Worm (Caenorhabditis elegans) whole organism, late embryonic: ENCODE measurements around the gene str-233.

Experiments
- C38D4.7 ChIP-seq: fragments of 200-800 bp; sonication (Bioruptor generic); optimal IDR thresholded peaks from 2 replicates; lab custom pipeline; 2018; ENCODE audit warnings: mild to moderate bottlenecking, missing genetic modification characterization, moderate library complexity, missing compliant biosample characterization
- K09A11.1 ChIP-seq: sonication (generic microtip); optimal IDR thresholded peaks from 2 replicates; lab custom pipeline; 2017; ENCODE audit warnings: antibody characterized with exemption, mild to moderate bottlenecking, missing genetic modification characterization, missing compliant biosample characterization; ENCODE audit not compliant: insufficient read depth
- T23F11.4 ChIP-seq: fragments of 200-800 bp; sonication (Bioruptor generic); optimal IDR thresholded peaks from 2 replicates; lab custom pipeline; 2018; ENCODE audit warnings: mild to moderate bottlenecking, missing genetic modification characterization, missing compliant biosample characterization
- Y22D7AL.16 ChIP-seq: sonication (generic microtip); optimal IDR thresholded peaks from 2 replicates; lab custom pipeline; 2016; ENCODE audit warnings: missing genetic modification characterization, missing compliant biosample characterization
- ceh-18 ChIP-seq: sonication (generic microtip); optimal IDR thresholded peaks from 2 replicates; lab custom pipeline; 2016; ENCODE audit warnings: missing genetic modification characterization, missing compliant biosample characterization
- ceh-2 ChIP-seq: sonication (generic microtip); optimal IDR thresholded peaks from 2 replicates; lab custom pipeline; 2016; ENCODE audit warnings: missing genotype, missing genetic modification characterization, missing compliant biosample characterization
- ceh-24 ChIP-seq: sonication (generic microtip); optimal IDR thresholded peaks from 2 replicates; lab custom pipeline; 2016; ENCODE audit warnings: mild to moderate bottlenecking, missing genetic modification characterization, missing compliant biosample characterization
- ceh-30 ChIP-seq: fragments of 150-350 bp; optimal IDR thresholded peaks from 2 replicates; lab custom pipeline; 2014; ENCODE audit warnings: missing biosample characterization, missing genetic modification characterization
- ceh-45 ChIP-seq: fragments of 200-800 bp; sonication (Bioruptor generic); IDR thresholded peaks from 2 replicates; pipeline ENCODE4 v1.3.6; 2022; ENCODE audit warnings: missing genetic modification reagents, missing genetic modification characterization, missing compliant biosample characterization
- ceh-48 ChIP-seq: sonication (generic microtip); optimal IDR thresholded peaks from 2 replicates; lab custom pipeline; 2016; ENCODE audit warnings: missing genetic modification characterization, inconsistent platforms, missing compliant biosample characterization
- ceh-6 ChIP-seq: fragments of 200-800 bp; sonication (Bioruptor generic); optimal IDR thresholded peaks from 2 replicates; lab custom pipeline; 2018; ENCODE audit warnings: mild to moderate bottlenecking, missing genetic modification characterization, missing compliant biosample characterization
- ceh-9 ChIP-seq: sonication (generic microtip); optimal IDR thresholded peaks from 2 replicates; lab custom pipeline; 2016; ENCODE audit warnings: mild to moderate bottlenecking, missing genetic modification characterization, inconsistent platforms, missing compliant biosample characterization
- che-1 ChIP-seq: sonication (generic microtip); optimal IDR thresholded peaks from 2 replicates; lab custom pipeline; 2016; ENCODE audit warnings: mild to moderate bottlenecking, missing genetic modification characterization, missing compliant biosample characterization
- elt-2 ChIP-seq: sonication (generic microtip); optimal IDR thresholded peaks from 2 replicates; lab custom pipeline; 2016; ENCODE audit warnings: missing genetic modification reagents, missing genetic modification characterization, missing compliant biosample characterization
- ets-4 ChIP-seq: sonication (generic microtip); optimal IDR thresholded peaks from 2 replicates; lab custom pipeline; 2016; ENCODE audit warnings: missing genetic modification characterization, missing compliant biosample characterization
- eyg-1 ChIP-seq: sonication (generic microtip); optimal IDR thresholded peaks from 2 replicates; lab custom pipeline; 2016; ENCODE audit warnings: missing genotype, missing genetic modification characterization, missing compliant biosample characterization
- fkh-6 ChIP-seq: sonication (generic microtip); optimal IDR thresholded peaks from 2 replicates; lab custom pipeline; 2016; ENCODE audit warnings: missing genetic modification characterization, missing compliant biosample characterization
- gmeb-2 ChIP-seq: sonication (generic microtip); optimal IDR thresholded peaks from 2 replicates; lab custom pipeline; 2016; ENCODE audit warnings: missing genetic modification characterization, inconsistent platforms, missing compliant biosample characterization
- hlh-13 ChIP-seq: fragments of 200-800 bp; sonication (Bioruptor generic); optimal IDR thresholded peaks from 2 replicates; lab custom pipeline; 2018; ENCODE audit warnings: mild to moderate bottlenecking, missing genetic modification characterization, missing compliant biosample characterization
- hlh-15 ChIP-seq: sonication (generic microtip); optimal IDR thresholded peaks from 2 replicates; lab custom pipeline; 2016; ENCODE audit warnings: missing genetic modification characterization, missing compliant biosample characterization
- hlh-30 ChIP-seq: sonication (generic microtip); optimal IDR thresholded peaks from 2 replicates; lab custom pipeline; 2017; ENCODE audit warnings: antibody characterized with exemption, missing genetic modification characterization, missing compliant biosample characterization; ENCODE audit not compliant: insufficient read depth
- hlh-8 ChIP-seq: sonication (generic microtip); optimal IDR thresholded peaks from 2 replicates; lab custom pipeline; 2016; ENCODE audit warnings: missing genotype, missing genetic modification characterization, missing compliant biosample characterization
- lim-6 ChIP-seq: sonication (generic microtip); optimal IDR thresholded peaks from 2 replicates; lab custom pipeline; 2016; ENCODE audit warnings: missing genetic modification characterization, missing compliant biosample characterization
- lin-11 ChIP-seq: fragments of 200-800 bp; sonication (Bioruptor generic); optimal IDR thresholded peaks from 2 replicates; lab custom pipeline; 2018; ENCODE audit warnings: mild to moderate bottlenecking, missing genetic modification characterization, missing compliant biosample characterization
- madf-2 ChIP-seq: sonication (generic microtip); optimal IDR thresholded peaks from 2 replicates; lab custom pipeline; 2017; ENCODE audit warnings: missing genetic modification characterization, missing compliant biosample characterization
- mec-3 ChIP-seq: sonication (generic microtip); optimal IDR thresholded peaks from 2 replicates; lab custom pipeline; 2016; ENCODE audit warnings: borderline replicate concordance, missing genetic modification characterization, missing compliant biosample characterization
- nfya-1 ChIP-seq: sonication (generic microtip); optimal IDR thresholded peaks from 2 replicates; lab custom pipeline; 2017; ENCODE audit warnings: missing genetic modification characterization, mild to moderate bottlenecking, missing compliant biosample characterization, antibody characterized with exemption, moderate library complexity
- nhr-11 ChIP-seq: fragments of 150-350 bp; optimal IDR thresholded peaks from 2 replicates; lab custom pipeline; 2014; ENCODE audit warnings: missing biosample characterization, missing genetic modification characterization
- nhr-232 ChIP-seq: sonication (generic microtip); optimal IDR thresholded peaks from 2 replicates; lab custom pipeline; 2016; ENCODE audit warnings: missing genetic modification characterization, missing compliant biosample characterization
- pag-3 ChIP-seq: sonication (generic microtip); optimal IDR thresholded peaks from 2 replicates; lab custom pipeline; 2016; ENCODE audit warnings: missing compliant biosample characterization, missing genetic modification characterization, borderline replicate concordance
- pat-9 ChIP-seq: fragments of 200-800 bp; sonication (Bioruptor generic); optimal IDR thresholded peaks from 2 replicates; lab custom pipeline; 2018; ENCODE audit warnings: mild to moderate bottlenecking, missing genetic modification characterization, moderate library complexity, missing compliant biosample characterization
- pax-1 ChIP-seq: fragments of 150-350 bp; optimal IDR thresholded peaks from 2 replicates; lab custom pipeline; 2014; ENCODE audit warnings: missing biosample characterization, missing genetic modification characterization
- pha-2 ChIP-seq: sonication (generic microtip); optimal IDR thresholded peaks from 2 replicates; lab custom pipeline; 2017; ENCODE audit warnings: mild to moderate bottlenecking, missing genetic modification characterization, missing compliant biosample characterization
- sdc-2 ChIP-seq: sonication (generic microtip); optimal IDR thresholded peaks from 2 replicates; lab custom pipeline; 2016; ENCODE audit warnings: missing genotype, missing genetic modification characterization, missing compliant biosample characterization
- sox-4 ChIP-seq: sonication (generic microtip); optimal IDR thresholded peaks from 2 replicates; lab custom pipeline; 2017; ENCODE audit warnings: mild to moderate bottlenecking, missing genetic modification characterization, inconsistent platforms, missing compliant biosample characterization
- syd-9 ChIP-seq: sonication (generic microtip); optimal IDR thresholded peaks from 2 replicates; lab custom pipeline; 2016; ENCODE audit warnings: mild to moderate bottlenecking, missing genetic modification characterization, moderate library complexity, missing compliant biosample characterization
- ttx-3 ChIP-seq: sonication (generic microtip); optimal IDR thresholded peaks from 2 replicates; lab custom pipeline; 2016; ENCODE audit warnings: missing genetic modification reagents, missing genetic modification characterization, missing compliant biosample characterization
- unc-55 ChIP-seq: sonication (generic microtip); optimal IDR thresholded peaks from 2 replicates; lab custom pipeline; 2017; ENCODE audit warnings: missing biosample characterization, missing genetic modification reagents, missing genetic modification characterization

str-233 gene

ce11 chrV:16009564-16009963 is at the start of gene str-233:
Gene str-233, minus strand, starts transcription at chrV:16009664.
- TF ChIP-seq ceh-2 (tag; lab: Kevin White, UChicago) (no peak), hlh-15 (tag; lab: Kevin White, UChicago) (no peak), hlh-8 (no peak), syd-9 (tag; lab: Kevin White, UChicago) (no peak), pax-1 (no peak), pha-2 (tag; lab: Kevin White, UChicago) (no peak), lin-11 (no peak), unc-55 (no peak), lim-6 (no peak), ceh-24 (tag; lab: Kevin White, UChicago) (no peak), ceh-48 (tag; lab: Kevin White, UChicago) (no peak), ets-4 (no peak), ttx-3 (tag; lab: Kevin White, UChicago) (no peak), fkh-6 (no peak), elt-2 (tag; lab: Kevin White, UChicago) (no peak), ceh-30 (no peak), gmeb-2 (no peak), madf-2 (tag; lab: Kevin White, UChicago) (no peak)

ce11 chrV:16058872-16059271 is 49.4 kb upstream of the str-233 start, which contains the start of gene F14H3.6:
Gene F14H3.6, minus strand, starts transcription at chrV:16058893.
- TF ChIP-seq sox-4 (no peak), mec-3 (tag; lab: Kevin White, UChicago) (no peak), madf-2 (tag; lab: Kevin White, UChicago) (no peak), nfya-1 (tag; lab: Kevin White, UChicago) (no peak), sdc-2 (tag; lab: Kevin White, UChicago) (no peak), K09A11.1 (tag; lab: Kevin White, UChicago) (no peak), C38D4.7 (no peak), ceh-2 (tag; lab: Kevin White, UChicago) (no peak), ets-4 (no peak), hlh-13 (no peak), eyg-1 (no peak)

- TF ChIP-seq ceh-9 (tag; lab: Kevin White, UChicago), result no peak
- no peak for TF ChIP-seq pag-3 (tag; lab: Kevin White, UChicago)
- no peak for TF ChIP-seq ceh-48 (tag; lab: Kevin White, UChicago)
- TF ChIP-seq nhr-232, result no peak
- TF ChIP-seq Y22D7AL.16 (tag; lab: Kevin White, UChicago), result no peak
- no peak for TF ChIP-seq T23F11.4 (GFP tag; lab: Kevin White, UChicago)
- no peak for TF ChIP-seq lin-11
- no peak for TF ChIP-seq madf-2 (tag; lab: Kevin White, UChicago)
- no peak for TF ChIP-seq lim-6
- no peak for TF ChIP-seq nhr-11
- no peak for TF ChIP-seq pax-1
- no peak for TF ChIP-seq ceh-45 (GFP tag; lab: Robert Waterston, UW)
- TF ChIP-seq hlh-30 (tag; lab: Kevin White, UChicago), result no peak
- no peak for TF ChIP-seq ceh-24 (tag; lab: Kevin White, UChicago)
- no peak for TF ChIP-seq che-1
- TF ChIP-seq ceh-6 (GFP tag; lab: Kevin White, UChicago), result no peak
- TF ChIP-seq pat-9 (tag; lab: Kevin White, UChicago), result no peak
- no peak for TF ChIP-seq ceh-18 (tag; lab: Kevin White, UChicago)
- TF ChIP-seq, all 69 proteins: peak for 0
These were observed 47.6 kb upstream of the str-233 start, which contains the start of gene F14H3.5 for ce11 chrV:16057010-16057463. Gene F14H3.5, minus strand, starts transcription at chrV:16057060.
